Worm (Caenorhabditis elegans) whole organism, late embryonic: ENCODE measurements around the gene nkcc-1.

Source experiments
- F13H6.1 ChIP-seq: sonication (generic microtip); optimal IDR thresholded peaks from 2 replicates; lab custom pipeline; 2016; ENCODE audit warnings: missing genetic modification characterization, missing compliant biosample characterization
- K09A11.1 ChIP-seq: sonication (generic microtip); optimal IDR thresholded peaks from 2 replicates; lab custom pipeline; 2017; ENCODE audit warnings: antibody characterized with exemption, mild to moderate bottlenecking, missing genetic modification characterization, missing compliant biosample characterization; ENCODE audit not compliant: insufficient read depth
- T23F11.4 ChIP-seq: fragments of 200-800 bp; sonication (Bioruptor generic); optimal IDR thresholded peaks from 2 replicates; lab custom pipeline; 2018; ENCODE audit warnings: mild to moderate bottlenecking, missing genetic modification characterization, missing compliant biosample characterization
- Y22D7AL.16 ChIP-seq: sonication (generic microtip); optimal IDR thresholded peaks from 2 replicates; lab custom pipeline; 2016; ENCODE audit warnings: missing genetic modification characterization, missing compliant biosample characterization
- ahr-1 ChIP-seq: sonication (generic microtip); optimal IDR thresholded peaks from 2 replicates; lab custom pipeline; 2016; ENCODE audit warnings: missing genetic modification characterization, missing compliant biosample characterization
- ama-1 ChIP-seq: fragments of 150-350 bp; optimal IDR thresholded peaks from 2 replicates; lab custom pipeline; 2014
- ceh-14 ChIP-seq: sonication (generic microtip); optimal IDR thresholded peaks from 2 replicates; lab custom pipeline; 2016; ENCODE audit warnings: missing genotype, missing genetic modification characterization, missing compliant biosample characterization
- ceh-19 ChIP-seq: fragments of 200-800 bp; sonication (Bioruptor generic); optimal IDR thresholded peaks from 2 replicates; lab custom pipeline; 2018; ENCODE audit warnings: mild to moderate bottlenecking, missing genetic modification characterization, missing compliant biosample characterization
- ceh-22 ChIP-seq: sonication (generic microtip); optimal IDR thresholded peaks from 2 replicates; lab custom pipeline; 2017; ENCODE audit warnings: missing biosample characterization, missing genetic modification characterization
- ceh-30 ChIP-seq: fragments of 150-350 bp; optimal IDR thresholded peaks from 2 replicates; lab custom pipeline; 2014; ENCODE audit warnings: missing biosample characterization, missing genetic modification characterization
- ceh-31 ChIP-seq: sonication (generic microtip); optimal IDR thresholded peaks from 2 replicates; lab custom pipeline; 2016; ENCODE audit warnings: missing genetic modification characterization, missing compliant biosample characterization
- ceh-34 ChIP-seq: sonication (generic microtip); optimal IDR thresholded peaks from 2 replicates; lab custom pipeline; 2016; ENCODE audit warnings: mild to moderate bottlenecking, missing genetic modification characterization, missing compliant biosample characterization
- ceh-45 ChIP-seq: fragments of 200-800 bp; sonication (Bioruptor generic); IDR thresholded peaks from 2 replicates; pipeline ENCODE4 v1.3.6; 2022; ENCODE audit warnings: missing genetic modification reagents, missing genetic modification characterization, missing compliant biosample characterization
- ceh-6 ChIP-seq: fragments of 200-800 bp; sonication (Bioruptor generic); optimal IDR thresholded peaks from 2 replicates; lab custom pipeline; 2018; ENCODE audit warnings: mild to moderate bottlenecking, missing genetic modification characterization, missing compliant biosample characterization
- ceh-9 ChIP-seq: sonication (generic microtip); optimal IDR thresholded peaks from 2 replicates; lab custom pipeline; 2016; ENCODE audit warnings: mild to moderate bottlenecking, missing genetic modification characterization, inconsistent platforms, missing compliant biosample characterization
- dmd-4 ChIP-seq: sonication (generic microtip); optimal IDR thresholded peaks from 2 replicates; lab custom pipeline; 2016; ENCODE audit warnings: borderline replicate concordance, missing genetic modification characterization, missing compliant biosample characterization
- elt-2 ChIP-seq: sonication (generic microtip); optimal IDR thresholded peaks from 2 replicates; lab custom pipeline; 2016; ENCODE audit warnings: missing genetic modification reagents, missing genetic modification characterization, missing compliant biosample characterization
- ets-4 ChIP-seq: sonication (generic microtip); optimal IDR thresholded peaks from 2 replicates; lab custom pipeline; 2016; ENCODE audit warnings: missing genetic modification characterization, missing compliant biosample characterization
- eyg-1 ChIP-seq: sonication (generic microtip); optimal IDR thresholded peaks from 2 replicates; lab custom pipeline; 2016; ENCODE audit warnings: missing genotype, missing genetic modification characterization, missing compliant biosample characterization
- fax-1 ChIP-seq: sonication (generic microtip); optimal IDR thresholded peaks from 2 replicates; lab custom pipeline; 2016; ENCODE audit warnings: missing genotype, missing genetic modification characterization, missing compliant biosample characterization
- fkh-10 ChIP-seq: fragments of 150-350 bp; optimal IDR thresholded peaks from 2 replicates; lab custom pipeline; 2014; ENCODE audit warnings: missing biosample characterization, missing genetic modification reagents, missing genetic modification characterization
- fkh-6 ChIP-seq: sonication (generic microtip); optimal IDR thresholded peaks from 2 replicates; lab custom pipeline; 2016; ENCODE audit warnings: missing genetic modification characterization, missing compliant biosample characterization
- hlh-13 ChIP-seq: fragments of 200-800 bp; sonication (Bioruptor generic); optimal IDR thresholded peaks from 2 replicates; lab custom pipeline; 2018; ENCODE audit warnings: mild to moderate bottlenecking, missing genetic modification characterization, missing compliant biosample characterization
- hlh-30 ChIP-seq: sonication (generic microtip); optimal IDR thresholded peaks from 2 replicates; lab custom pipeline; 2017; ENCODE audit warnings: antibody characterized with exemption, missing genetic modification characterization, missing compliant biosample characterization; ENCODE audit not compliant: insufficient read depth
- hlh-8 ChIP-seq: sonication (generic microtip); optimal IDR thresholded peaks from 2 replicates; lab custom pipeline; 2016; ENCODE audit warnings: missing genotype, missing genetic modification characterization, missing compliant biosample characterization
- lim-6 ChIP-seq: sonication (generic microtip); optimal IDR thresholded peaks from 2 replicates; lab custom pipeline; 2016; ENCODE audit warnings: missing genetic modification characterization, missing compliant biosample characterization
- madf-2 ChIP-seq: sonication (generic microtip); optimal IDR thresholded peaks from 2 replicates; lab custom pipeline; 2017; ENCODE audit warnings: missing genetic modification characterization, missing compliant biosample characterization
- mec-3 ChIP-seq: sonication (generic microtip); optimal IDR thresholded peaks from 2 replicates; lab custom pipeline; 2016; ENCODE audit warnings: borderline replicate concordance, missing genetic modification characterization, missing compliant biosample characterization
- nfya-1 ChIP-seq: sonication (generic microtip); optimal IDR thresholded peaks from 2 replicates; lab custom pipeline; 2017; ENCODE audit warnings: missing genetic modification characterization, mild to moderate bottlenecking, missing compliant biosample characterization, antibody characterized with exemption, moderate library complexity
- nhr-11 ChIP-seq: fragments of 150-350 bp; optimal IDR thresholded peaks from 2 replicates; lab custom pipeline; 2014; ENCODE audit warnings: missing biosample characterization, missing genetic modification characterization
- pag-3 ChIP-seq: sonication (generic microtip); optimal IDR thresholded peaks from 2 replicates; lab custom pipeline; 2016; ENCODE audit warnings: missing compliant biosample characterization, missing genetic modification characterization, borderline replicate concordance
- pat-9 ChIP-seq: fragments of 200-800 bp; sonication (Bioruptor generic); optimal IDR thresholded peaks from 2 replicates; lab custom pipeline; 2018; ENCODE audit warnings: mild to moderate bottlenecking, missing genetic modification characterization, moderate library complexity, missing compliant biosample characterization
- pqm-1 ChIP-seq: sonication (generic microtip); optimal IDR thresholded peaks from 2 replicates; lab custom pipeline; 2016; ENCODE audit warnings: missing genetic modification characterization, missing compliant biosample characterization
- pros-1 ChIP-seq: fragments of 150-350 bp; optimal IDR thresholded peaks from 2 replicates; lab custom pipeline; 2014; ENCODE audit warnings: missing biosample characterization, missing genetic modification reagents, missing genetic modification characterization
- ref-2 ChIP-seq: sonication (generic microtip); optimal IDR thresholded peaks from 2 replicates; lab custom pipeline; 2016; ENCODE audit warnings: missing genetic modification characterization, missing compliant biosample characterization
- sox-2 ChIP-seq: fragments of 200-800 bp; sonication (Bioruptor generic); IDR thresholded peaks from 2 replicates; pipeline ENCODE4 v1.3.6; 2022; ENCODE audit warnings: missing genetic modification reagents, missing genetic modification characterization, missing compliant biosample characterization
- sox-4 ChIP-seq: sonication (generic microtip); optimal IDR thresholded peaks from 2 replicates; lab custom pipeline; 2017; ENCODE audit warnings: mild to moderate bottlenecking, missing genetic modification characterization, inconsistent platforms, missing compliant biosample characterization
- syd-9 ChIP-seq: sonication (generic microtip); optimal IDR thresholded peaks from 2 replicates; lab custom pipeline; 2016; ENCODE audit warnings: mild to moderate bottlenecking, missing genetic modification characterization, moderate library complexity, missing compliant biosample characterization
- tbx-2 ChIP-seq: sonication (generic microtip); optimal IDR thresholded peaks from 2 replicates; lab custom pipeline; 2016; ENCODE audit warnings: missing genetic modification characterization, missing compliant biosample characterization
- tbx-7 ChIP-seq: sonication (generic microtip); optimal IDR thresholded peaks from 2 replicates; lab custom pipeline; 2016; ENCODE audit warnings: missing genotype, missing genetic modification characterization, missing compliant biosample characterization
- unc-3 ChIP-seq, 2 experiments: fragments of 200-800 bp in 1 of 2; sonication (Bioruptor generic) in 1 of 2; sonication (generic microtip) in 1 of 2; conservative IDR thresholded peaks in 1 of 2; optimal IDR thresholded peaks in 1 of 2; 2 replicates each; pipeline versions ENCODE4 v1.3.6 to Lab custom; 2016 to 2022; ENCODE audit warnings: missing compliant biosample characterization in 2 of 2, missing genetic modification characterization in 2 of 2, missing genetic modification reagents in 1 of 2
- zip-5 ChIP-seq: sonication (generic microtip); optimal IDR thresholded peaks from 2 replicates; lab custom pipeline; 2016; ENCODE audit warnings: missing genetic modification characterization, missing compliant biosample characterization
- ztf-16 ChIP-seq: sonication (generic microtip); optimal IDR thresholded peaks from 2 replicates; lab custom pipeline; 2017; ENCODE audit warnings: missing genetic modification characterization, missing compliant biosample characterization

Gene nkcc-1

DNA sequence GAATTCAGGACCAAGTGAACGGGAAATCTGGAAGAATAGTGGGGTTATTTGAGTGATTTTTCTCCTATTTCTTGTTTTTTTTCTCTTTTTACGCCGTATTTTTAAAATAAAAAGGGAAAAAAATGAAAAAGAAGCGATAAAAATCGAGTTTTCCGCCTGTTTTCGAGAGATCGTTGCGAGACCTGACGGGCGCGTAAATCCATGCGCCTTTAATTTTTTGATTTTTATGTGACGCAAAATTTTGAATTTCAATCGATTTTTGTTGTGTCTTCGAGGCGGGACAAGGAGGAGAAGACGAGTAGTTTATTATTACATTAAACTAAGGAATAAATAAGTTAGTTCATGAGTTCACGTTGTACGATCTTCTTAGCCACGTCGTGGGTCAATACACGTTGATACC, 10.2 kb downstream of the nkcc-1 start:
- TF ChIP-seq zip-5 (tag; lab: Kevin White, UChicago) (no peak), pqm-1 (no peak), T23F11.4 (no peak), ahr-1 (no peak), ceh-34 (tag; lab: Kevin White, UChicago) (no peak), ceh-45 (no peak), ceh-31 (tag; lab: Kevin White, UChicago) (no peak), hlh-8 (no peak), pros-1 (tag; lab: Kevin White, UChicago) (no peak), nfya-1 (no peak), Y22D7AL.16 (tag; lab: Kevin White, UChicago) (no peak), ztf-16 (no peak), madf-2 (no peak)

DNA sequence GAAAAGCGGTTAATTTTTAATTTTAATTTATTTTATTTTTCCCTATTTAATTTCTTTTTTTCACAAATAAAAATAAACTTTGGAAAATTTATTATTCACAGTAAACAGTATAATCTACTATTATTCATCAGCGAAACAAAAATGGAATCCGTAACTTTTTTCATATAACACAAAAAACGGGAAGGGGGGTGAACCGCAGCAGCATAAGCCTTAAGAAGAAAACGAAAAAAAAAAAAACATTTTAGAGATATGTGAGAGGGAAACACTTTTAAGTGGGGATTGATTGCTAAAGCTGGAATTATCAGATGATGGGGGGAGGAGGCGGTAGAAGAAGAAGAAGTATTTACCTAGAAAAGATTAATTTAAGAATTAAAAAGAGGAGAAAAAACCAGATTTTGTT, 16.2 kb downstream of the nkcc-1 start:
- TF ChIP-seq nhr-11 (tag; lab: Kevin White, UChicago) (no peak), pqm-1 (no peak), ceh-19 (GFP tag; lab: Kevin White, UChicago) (no peak), K09A11.1 (no peak), ceh-14 (tag; lab: Kevin White, UChicago) (no peak), fkh-6 (no peak), ceh-30 (tag; lab: Kevin White, UChicago) (no peak)

DNA sequence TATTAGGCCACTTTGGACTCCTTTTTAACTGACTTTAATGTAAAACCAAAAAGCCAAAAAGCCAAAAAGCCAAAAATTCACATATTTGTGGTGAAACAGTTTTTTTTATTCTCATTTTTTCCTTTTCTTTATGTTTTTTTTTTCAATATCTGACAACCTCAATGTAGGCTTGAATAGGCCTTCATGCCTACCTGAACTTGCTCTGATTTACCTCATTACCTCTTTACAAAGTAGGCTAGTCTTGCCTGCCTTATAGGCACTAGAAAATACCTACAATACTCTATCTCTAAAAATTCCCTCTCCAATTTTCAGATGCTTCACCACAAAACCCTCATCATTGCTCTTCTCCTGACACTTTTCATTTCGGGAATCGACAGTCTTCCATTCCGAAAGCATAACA, 17.6 kb downstream of the nkcc-1 start, which contains the start of gene ins-34:
ins-34 (plus strand) TSS at position 301 of the 400 bp plus-strand sequence.
- TF ChIP-seq F13H6.1 (tag; lab: Kevin White, UChicago), result no peak
- TF ChIP-seq pat-9 (tag; lab: Kevin White, UChicago), result no peak
- TF ChIP-seq tbx-7 (tag; lab: Kevin White, UChicago), result no peak
- no peak for TF ChIP-seq fax-1 (tag; lab: Kevin White, UChicago)
- no peak for TF ChIP-seq ref-2 (tag; lab: Kevin White, UChicago)
- no peak for TF ChIP-seq sox-4 (tag; lab: Kevin White, UChicago)
- no peak for TF ChIP-seq fkh-10 (GFP tag; lab: Kevin White, UChicago)
- no peak for TF ChIP-seq ceh-6 (GFP tag; lab: Kevin White, UChicago)
- TF ChIP-seq mec-3 (tag; lab: Kevin White, UChicago), result no peak
- TF ChIP-seq pag-3 (tag; lab: Kevin White, UChicago), result no peak
- TF ChIP-seq eyg-1 (tag; lab: Kevin White, UChicago), result no peak
- TF ChIP-seq, all 69 proteins: peak for 0

DNA sequence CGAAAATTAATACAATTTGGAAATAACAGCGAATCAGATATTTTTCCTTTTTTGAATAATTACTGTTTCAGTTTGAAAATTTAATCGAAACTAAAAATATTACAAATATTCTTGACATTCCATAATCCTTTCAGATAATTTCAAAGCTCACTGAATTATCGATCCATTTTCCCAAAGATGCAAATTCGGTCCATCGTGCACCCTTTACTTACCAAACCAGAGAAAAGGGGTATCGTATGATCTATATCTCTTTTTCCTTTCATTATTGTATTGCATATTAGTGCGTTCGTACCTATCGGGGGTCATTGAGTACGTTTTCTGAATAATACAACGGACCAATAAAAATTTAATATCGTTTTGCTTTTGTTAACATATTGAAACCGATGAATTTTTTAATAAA, 19.1 kb downstream of the nkcc-1 start:
- no peak for TF ChIP-seq dmd-4 (tag; lab: Kevin White, UChicago)
- TF ChIP-seq hlh-30 (tag; lab: Kevin White, UChicago), result no peak
- TF ChIP-seq syd-9 (tag; lab: Kevin White, UChicago), result no peak
- TF ChIP-seq ahr-1, result no peak
- no peak for TF ChIP-seq hlh-13 (GFP tag; lab: Kevin White, UChicago)
- no peak for TF ChIP-seq elt-2
- no peak for TF ChIP-seq ets-4
- no peak for TF ChIP-seq ceh-22 (tag; lab: Kevin White, UChicago)
- TF ChIP-seq pros-1 (tag; lab: Kevin White, UChicago), result no peak
- TF ChIP-seq ama-1, result no peak
- no peak for TF ChIP-seq pat-9 (tag; lab: Kevin White, UChicago)
- TF ChIP-seq lim-6 (tag; lab: Kevin White, UChicago), result no peak
- TF ChIP-seq tbx-2, result no peak
- no peak for TF ChIP-seq ceh-19 (GFP tag; lab: Kevin White, UChicago)
- no peak for TF ChIP-seq sox-2 (GFP tag; lab: Robert Waterston, UW)
- no peak for TF ChIP-seq F13H6.1 (tag; lab: Kevin White, UChicago)
- no peak for TF ChIP-seq mec-3 (tag; lab: Kevin White, UChicago)
- TF ChIP-seq ceh-9 (tag; lab: Kevin White, UChicago), result no peak
- TF ChIP-seq unc-3 (GFP tag; conservative IDR thresholded peaks at IDR 0.05; lab: Robert Waterston, UW), result no peak
- no peak for TF ChIP-seq unc-3 (tag; optimal IDR thresholded peaks at IDR 0.05; lab: Kevin White, UChicago)
